Worm (Caenorhabditis elegans) whole organism, midembryonic: ENCODE results near the gene txt-10.

Experiments
- T22C8.4 ChIP-seq: fragments of 200-800 bp; sonication (Bioruptor generic); IDR thresholded peaks from 2 replicates; pipeline ENCODE4 v1.3.6; 2022; ENCODE audit warnings: missing genetic modification characterization, missing compliant biosample characterization
- flt-1 ChIP-seq: fragments of 200-800 bp; sonication (Bioruptor generic); IDR thresholded peaks from 2 replicates; pipeline ENCODE4 v1.3.6; 2022; ENCODE audit warnings: missing genetic modification characterization, missing compliant biosample characterization
- klf-2 ChIP-seq: fragments of 200-800 bp; sonication (Bioruptor generic); conservative IDR thresholded peaks from 2 replicates; pipeline ENCODE4 v1.3.6; 2022; ENCODE audit warnings: missing genetic modification reagents, missing genetic modification characterization, missing compliant biosample characterization
- ref-1 ChIP-seq: fragments of 200-800 bp; sonication (Bioruptor generic); conservative IDR thresholded peaks from 2 replicates; pipeline ENCODE4 v1.3.6; 2022; ENCODE audit warnings: missing genetic modification reagents, missing genetic modification characterization, missing compliant biosample characterization
- ztf-23 ChIP-seq: fragments of 200-800 bp; sonication (Bioruptor generic); IDR thresholded peaks from 2 replicates; pipeline ENCODE4 v1.3.6; 2022; ENCODE audit warnings: missing genetic modification reagents, missing genetic modification characterization, missing compliant biosample characterization

DNA sequence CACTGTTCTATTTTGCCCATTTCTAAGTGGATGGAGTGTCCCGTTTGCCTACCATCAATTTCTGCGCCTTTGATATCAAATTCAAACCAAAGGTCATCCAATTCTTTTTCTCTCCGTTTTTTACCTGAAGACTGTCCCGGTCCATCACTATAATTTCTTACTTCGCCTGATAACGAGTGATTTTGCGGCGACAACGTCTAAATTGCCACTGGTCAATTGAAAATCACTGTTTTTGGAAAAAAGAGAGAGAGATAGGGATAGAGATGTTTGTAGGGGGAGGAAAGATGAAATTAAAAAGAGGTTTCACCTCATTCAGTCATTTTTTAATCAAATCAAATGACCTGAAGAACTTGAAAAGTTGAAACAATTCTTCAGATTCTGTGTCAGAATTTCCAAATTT is 38.9 kb upstream of the txt-10 start:
- TF ChIP-seq flt-1 = no peak
- TF ChIP-seq T22C8.4 (GFP tag; lab: Robert Waterston, UW) = no peak
- no peak for TF ChIP-seq ref-1 (GFP tag; lab: Robert Waterston, UW)
- no peak for TF ChIP-seq klf-2 (GFP tag; lab: Robert Waterston, UW)
- no peak for TF ChIP-seq ztf-23
